Fruit fly (Drosophila melanogaster) whole organism, embryonic: Measurements from ENCODE around the gene Sf3b3.

ENCODE experiments used
- Ada2b ChIP-seq: fragments of 200-800 bp; sonication (Bioruptor generic); IDR thresholded peaks from 2 replicates; pipeline ENCODE4 v1.3.6; 2022; ENCODE audit warnings: missing biosample characterization, missing genetic modification characterization
- CG11560 ChIP-seq: fragments of 200-800 bp; sonication (Bioruptor generic); IDR thresholded peaks from 3 replicates; pipeline ENCODE4 v1.3.6; 2022; ENCODE audit warnings: missing biosample characterization, missing genetic modification characterization
- CG15011 ChIP-seq: fragments of 200-800 bp; sonication (Bioruptor generic); optimal IDR thresholded peaks from 3 replicates; lab custom pipeline; 2018; ENCODE audit warnings: missing biosample characterization, mild to moderate bottlenecking, missing genetic modification characterization
- CG1603 ChIP-seq: fragments of 200-800 bp; sonication (Bioruptor generic); optimal IDR thresholded peaks from 2 replicates; lab custom pipeline; 2019; ENCODE audit warnings: missing biosample characterization, mild to moderate bottlenecking, missing genetic modification characterization, moderate library complexity
- CG17328 ChIP-seq: fragments of 200-800 bp; sonication (Bioruptor generic); IDR thresholded peaks from 2 replicates; pipeline ENCODE4 v1.3.6; 2022; ENCODE audit warnings: missing biosample characterization, missing genetic modification characterization
- CG2129 ChIP-seq: fragments of 200-800 bp; sonication (Bioruptor generic); IDR thresholded peaks from 2 replicates; pipeline ENCODE4 v1.3.6; 2022; ENCODE audit warnings: missing biosample characterization, missing genetic modification characterization; ENCODE audit not compliant: partially characterized antibody
- CG2202 ChIP-seq: fragments of 200-800 bp; sonication (Bioruptor generic); optimal IDR thresholded peaks from 2 replicates; lab custom pipeline; 2018; ENCODE audit warnings: missing biosample characterization, mild to moderate bottlenecking, missing genetic modification characterization
- CG2678 ChIP-seq: fragments of 200-800 bp; sonication (Bioruptor generic); optimal IDR thresholded peaks from 3 replicates; lab custom pipeline; 2019; ENCODE audit warnings: missing biosample characterization, mild to moderate bottlenecking, missing genetic modification characterization, moderate library complexity
- CG6254 ChIP-seq: fragments of 200-800 bp; sonication (Bioruptor generic); optimal IDR thresholded peaks from 3 replicates; lab custom pipeline; 2017; ENCODE audit warnings: mild to moderate bottlenecking, missing biosample characterization, missing genetic modification reagents, missing genetic modification characterization
- CG6689 ChIP-seq: fragments of 200-800 bp; sonication (Bioruptor generic); IDR thresholded peaks from 2 replicates; pipeline ENCODE4 v1.3.6; 2022; ENCODE audit warnings: missing biosample characterization, missing genetic modification characterization
- CG6765 ChIP-seq: fragments of 200-800 bp; sonication (Bioruptor generic); optimal IDR thresholded peaks from 3 replicates; lab custom pipeline; 2017; ENCODE audit warnings: missing biosample characterization, mild to moderate bottlenecking, missing genetic modification characterization
- CG7357 ChIP-seq: fragments of 200-800 bp; sonication (Bioruptor generic); IDR thresholded peaks from 3 replicates; pipeline ENCODE4 v1.3.6; 2022; ENCODE audit warnings: missing biosample characterization, missing genetic modification characterization
- CG9876 ChIP-seq: fragments of 200-800 bp; sonication (Bioruptor generic); optimal IDR thresholded peaks from 2 replicates; lab custom pipeline; 2016; ENCODE audit warnings: missing biosample characterization, missing genetic modification characterization
- Chrac-16 ChIP-seq: fragments of 200-800 bp; sonication (Bioruptor generic); optimal IDR thresholded peaks from 3 replicates; lab custom pipeline; 2016; ENCODE audit warnings: missing biosample characterization, missing genetic modification characterization
- D19A ChIP-seq: fragments of 200-800 bp; optimal IDR thresholded peaks from 3 replicates; lab custom pipeline; 2019; ENCODE audit warnings: missing biosample characterization, mild to moderate bottlenecking, missing genetic modification characterization, moderate library complexity
- Drgx ChIP-seq: fragments of 200-800 bp; sonication (Bioruptor generic); IDR thresholded peaks from 2 replicates; pipeline ENCODE4 v1.3.6; 2022; ENCODE audit warnings: missing biosample characterization, missing genetic modification characterization
- Ets65A ChIP-seq: fragments of 200-800 bp; sonication (Bioruptor generic); peaks from one replicate; lab custom pipeline; 2016; ENCODE audit warnings: missing biosample characterization, missing genetic modification characterization
- HLH3B ChIP-seq: fragments of 200-800 bp; sonication (Bioruptor generic); IDR thresholded peaks from 2 replicates; pipeline ENCODE4 v1.3.6; 2022; ENCODE audit warnings: missing biosample characterization, missing genetic modification characterization
- Hey ChIP-seq: fragments of 200-800 bp; sonication (Bioruptor generic); optimal IDR thresholded peaks from 3 replicates; lab custom pipeline; 2018; ENCODE audit warnings: missing biosample characterization, mild to moderate bottlenecking, missing genetic modification characterization
- Hr51 ChIP-seq, 2 experiments: fragments of 200-800 bp; sonication (Bioruptor generic); optimal IDR thresholded peaks; 2 replicates in 1 of 2; 3 replicates in 1 of 2; lab custom pipeline; 2016 to 2018; ENCODE audit warnings: missing biosample characterization in 2 of 2, missing genetic modification characterization in 2 of 2, mild to moderate bottlenecking in 1 of 2, moderate library complexity in 1 of 2
- Max ChIP-seq: fragments of 200-800 bp; sonication (Bioruptor generic); optimal IDR thresholded peaks from 2 replicates; lab custom pipeline; 2016; ENCODE audit warnings: missing biosample characterization, mild to moderate bottlenecking, missing genetic modification characterization
- Med ChIP-seq: fragments of 200-800 bp; sonication (Bioruptor generic); peaks from one replicate; lab custom pipeline; 2016; ENCODE audit warnings: missing biosample characterization, missing genetic modification characterization, mild to moderate bottlenecking, inconsistent platforms, moderate library complexity
- NC2α ChIP-seq: fragments of 200-800 bp; sonication (Bioruptor generic); optimal IDR thresholded peaks from 2 replicates; lab custom pipeline; 2016; ENCODE audit warnings: missing biosample characterization, missing genetic modification characterization
- Oli ChIP-seq: fragments of 200-800 bp; sonication (Bioruptor generic); optimal IDR thresholded peaks from 2 replicates; lab custom pipeline; 2018; ENCODE audit warnings: missing biosample characterization, mild to moderate bottlenecking, missing genetic modification characterization, moderate library complexity
- Optix ChIP-seq: fragments of 200-800 bp; sonication (Bioruptor generic); IDR thresholded peaks from 3 replicates; pipeline ENCODE4 v1.3.6; 2022; ENCODE audit warnings: missing biosample characterization, missing genetic modification characterization
- Ptx1 ChIP-seq: fragments of 200-800 bp; sonication (Bioruptor generic); IDR thresholded peaks from 2 replicates; pipeline ENCODE4 v1.3.6; 2022; ENCODE audit warnings: missing biosample characterization, missing genetic modification characterization
- Rfx ChIP-seq: fragments of 200-800 bp; sonication (Bioruptor generic); IDR thresholded peaks from 2 replicates; pipeline ENCODE4 v1.3.6; 2022; ENCODE audit warnings: missing biosample characterization, missing genetic modification characterization
- Sox102F ChIP-seq: fragments of 200-800 bp; sonication (Bioruptor generic); optimal IDR thresholded peaks from 2 replicates; lab custom pipeline; 2018; ENCODE audit warnings: missing biosample characterization, mild to moderate bottlenecking, missing genetic modification characterization, moderate library complexity
- Sry-β ChIP-seq: fragments of 200-800 bp; sonication (Bioruptor generic); optimal IDR thresholded peaks from 2 replicates; lab custom pipeline; 2018; ENCODE audit warnings: missing biosample characterization, mild to moderate bottlenecking, missing genetic modification characterization, moderate library complexity
- Tbp ChIP-seq: fragments of >200 bp; optimal IDR thresholded peaks from 2 replicates; lab custom pipeline; 2018; ENCODE audit warnings: missing biosample characterization, missing genetic modification characterization
- Trl ChIP-seq, 3 experiments: fragments of >200 bp in 2 of 3; fragments of 200-800 bp in 1 of 3; sonication (Bioruptor generic) in 1 of 3; optimal IDR thresholded peaks; 2 replicates in 1 of 3; 3 replicates in 2 of 3; lab custom pipeline; 2016 to 2017; ENCODE audit warnings: missing biosample characterization in 1 of 3, missing genetic modification characterization in 1 of 3
- chif ChIP-seq, 2 experiments: fragments of 200-800 bp; sonication (Bioruptor generic); optimal IDR thresholded peaks; 3 replicates each; lab custom pipeline; 2016; ENCODE audit warnings: missing biosample characterization in 2 of 2, missing genetic modification characterization in 2 of 2
- ci ChIP-seq: fragments of 200-800 bp; sonication (Bioruptor generic); IDR thresholded peaks from 3 replicates; pipeline ENCODE4 v1.3.6; 2022; ENCODE audit warnings: missing biosample characterization, missing genetic modification characterization
- hkb ChIP-seq, 2 experiments: fragments of 200-800 bp in 1 of 2; fragments of >200 bp in 1 of 2; sonication (Bioruptor generic) in 1 of 2; IDR thresholded peaks in 1 of 2; optimal IDR thresholded peaks in 1 of 2; 2 replicates each; pipeline versions ENCODE4 v1.3.6 to Lab custom; 2017 to 2022; ENCODE audit warnings: missing biosample characterization in 1 of 2, missing genetic modification characterization in 1 of 2
- ken ChIP-seq: fragments of 200-800 bp; sonication (Bioruptor generic); IDR thresholded peaks from 3 replicates; pipeline ENCODE4 v1.3.6; 2022; ENCODE audit warnings: missing biosample characterization, missing genetic modification characterization
- klu ChIP-seq: fragments of 200-800 bp; sonication (Bioruptor generic); IDR thresholded peaks from 2 replicates; pipeline ENCODE4 v1.3.6; 2022; ENCODE audit warnings: missing biosample characterization, missing genetic modification characterization
- mam ChIP-seq: fragments of 200-800 bp; sonication (Bioruptor generic); optimal IDR thresholded peaks from 3 replicates; lab custom pipeline; 2016; ENCODE audit warnings: missing biosample characterization, missing genetic modification characterization
- otp ChIP-seq: fragments of 200-800 bp; sonication (Bioruptor generic); IDR thresholded peaks from 3 replicates; pipeline ENCODE4, ENCODE4 v1.3.6; 2022; ENCODE audit warnings: missing biosample characterization, missing genetic modification characterization
- phol ChIP-seq: fragments of 200-800 bp; sonication (Bioruptor generic); optimal IDR thresholded peaks from 3 replicates; lab custom pipeline; 2018; ENCODE audit warnings: missing biosample characterization, mild to moderate bottlenecking, missing genetic modification characterization, moderate library complexity
- row ChIP-seq: fragments of 200-800 bp; sonication (Bioruptor generic); IDR thresholded peaks from 3 replicates; pipeline ENCODE4 v1.3.6; 2022; ENCODE audit warnings: missing biosample characterization, missing genetic modification characterization
- salm ChIP-seq: fragments of 200-800 bp; sonication (Bioruptor generic); optimal IDR thresholded peaks from 2 replicates; lab custom pipeline; 2018; ENCODE audit warnings: missing biosample characterization, mild to moderate bottlenecking, missing genetic modification characterization
- sens-2 ChIP-seq: fragments of 200-800 bp; sonication (Bioruptor generic); IDR thresholded peaks from 2 replicates; pipeline ENCODE4 v1.3.6; 2022; ENCODE audit warnings: missing biosample characterization, missing genetic modification characterization
- seq ChIP-seq: fragments of 200-800 bp; sonication (Bioruptor generic); IDR thresholded peaks from 2 replicates; pipeline ENCODE4 v1.3.6; 2022; ENCODE audit warnings: missing biosample characterization, missing genetic modification characterization
- sr ChIP-seq: fragments of 200-800 bp; sonication (Bioruptor generic); IDR thresholded peaks from 3 replicates; pipeline ENCODE4 v1.3.6; 2022; ENCODE audit warnings: missing biosample characterization, missing genetic modification characterization
- trem ChIP-seq: fragments of 200-800 bp; optimal IDR thresholded peaks from 3 replicates; lab custom pipeline; 2019; ENCODE audit warnings: missing biosample characterization, mild to moderate bottlenecking, missing genetic modification characterization, moderate library complexity

Gene Sf3b3

dm6 chr3L:795001-795400 is 38.2 kb downstream of the Sf3b3 start:
- no peak for TF ChIP-seq Chrac-16 (GFP tag; lab: Kevin White, UChicago)
- 0 out of 2 replicates have a peak, but pooled peaks have one; percentile 8 for TF ChIP-seq CG17328 (GFP tag; lab: Robert Waterston, UW)
- peak; percentile 94 for TF ChIP-seq Hey

- TF ChIP-seq CG6254 (GFP tag; lab: Kevin White, UChicago) (peak; percentile 3), CG6765 (GFP tag; lab: Kevin White, UChicago) (no peak), CG11560 (tag; lab: Robert Waterston, UW) (no peak), Drgx (GFP tag; lab: Robert Waterston, UW) (peak; percentile 58), Ets65A (GFP tag; lab: Kevin White, UChicago) (peak; percentile 2), Trl (optimal IDR thresholded peaks at IDR 0.05; lab: Kevin White, UChicago) (peak in 1 of 2 experiments; percentile 6), Trl (GFP tag; optimal IDR thresholded peaks at IDR 0.05; lab: Kevin White, UChicago) (no peak)
These were observed 38.7 kb downstream of the Sf3b3 start for dm6 chr3L:794462-794861.

DNA sequence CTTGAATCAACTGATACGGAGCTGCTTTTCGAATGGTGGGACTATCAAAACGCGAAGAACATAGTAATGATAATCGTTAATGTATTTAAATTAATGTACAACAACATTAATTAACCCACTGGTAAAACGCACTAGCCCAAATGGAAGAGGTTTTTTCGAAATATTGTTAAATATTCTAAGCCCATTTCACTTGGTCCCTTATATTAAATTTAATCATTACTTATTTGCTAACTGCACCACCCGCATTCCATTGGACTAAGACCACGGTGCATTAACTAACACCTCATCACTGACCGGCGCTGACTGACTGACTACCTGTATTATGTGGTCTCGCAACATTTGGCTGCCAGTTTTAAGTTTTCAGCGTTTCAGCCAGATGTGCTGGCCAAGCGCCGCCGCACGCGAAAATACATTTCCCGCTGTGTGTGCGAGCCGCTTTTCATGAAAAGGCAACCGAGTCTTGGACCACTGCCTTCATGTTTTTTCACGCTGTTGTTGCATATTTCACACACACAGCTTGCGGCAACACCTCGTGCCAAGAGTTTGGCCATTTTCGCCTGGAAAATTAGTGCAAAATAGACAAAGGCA is 39.4 kb downstream of the Sf3b3 start:
- TF ChIP-seq CG2678 (peak; percentile 13), CG15011 (no peak), otp (GFP tag; lab: Robert Waterston, UW) (0 out of 3 replicates have a peak, but pooled peaks have one; percentile 28), hkb (optimal IDR thresholded peaks at IDR 0.05; lab: Kevin White, UChicago) (no peak), hkb (GFP tag; IDR thresholded peaks at IDR 0.05; lab: Robert Waterston, UW) (no peak), Tbp (no peak), sr (no peak), salm (no peak), Drgx (GFP tag; lab: Robert Waterston, UW) (peak; percentile 45; the same call in 1 of the 2 replicates), CG2129 (GFP tag; lab: Robert Waterston, UW) (no peak), phol (tag; lab: Kevin White, UChicago) (peak; percentile 20), HLH3B (0 out of 2 replicates have a peak, but pooled peaks have one; percentile 30), Sox102F (GFP tag; lab: Kevin White, UChicago) (peak; percentile 16), CG7357 (GFP tag; lab: Robert Waterston, UW) (no peak), D19A (no peak), seq (no peak), Med (GFP tag; lab: Kevin White, UChicago) (peak; percentile 65), Ptx1 (GFP tag; lab: Robert Waterston, UW) (0 out of 2 replicates have a peak, but pooled peaks have one; percentile 10), Sry-β (GFP tag; lab: Kevin White, UChicago) (no peak), sens-2 (GFP tag; lab: Robert Waterston, UW) (no peak), CG2202 (no peak), row (peak; percentile 23; the same call in 1 of the 3 replicates), ci (GFP tag; lab: Robert Waterston, UW) (peak; percentile 46; the same call in 1 of the 3 replicates), CG9876 (GFP tag; lab: Kevin White, UChicago) (no peak), CG1603 (tag; lab: Kevin White, UChicago) (peak; percentile 12), klu (no peak), Oli (tag; lab: Kevin White, UChicago) (peak; percentile 5), Trl (optimal IDR thresholded peaks at IDR 0.05; lab: Kevin White, UChicago) (no peak), Trl (GFP tag; optimal IDR thresholded peaks at IDR 0.05; lab: Kevin White, UChicago) (no peak), Optix (GFP tag; lab: Robert Waterston, UW) (0 out of 3 replicates have a peak, but pooled peaks have one; percentile 11), Ada2b (GFP tag; lab: Robert Waterston, UW) (no peak; the same call in 1 of the 2 replicates), chif (GFP tag; optimal IDR thresholded peaks at IDR 0.05; lab: Kevin White, UChicago) (peak in 1 of 2 experiments; percentile 4), ken (GFP tag; lab: Robert Waterston, UW) (0 out of 3 replicates have a peak, but pooled peaks have one; percentile 38), Hr51 (GFP tag; optimal IDR thresholded peaks at IDR 0.05; lab: Kevin White, UChicago) (peak in 1 of 2 experiments; percentile 41), Max (GFP tag; lab: Kevin White, UChicago) (no peak), CG6689 (GFP tag; lab: Robert Waterston, UW) (0 out of 2 replicates have a peak, but pooled peaks have one; percentile 15), mam (GFP tag; lab: Kevin White, UChicago) (no peak), Rfx (no peak), NC2α (GFP tag; lab: Kevin White, UChicago) (no peak), trem (no peak)
